Fruit fly (Drosophila melanogaster): Measurements from ENCODE around the gene Mrp4.

- no peak for TF ChIP-seq CG12605 (GFP tag; IDR thresholded peaks at IDR 0.05)
- no peak for TF ChIP-seq Ets98B (GFP tag; IDR thresholded peaks at IDR 0.05)
- TF ChIP-seq CG13204 (GFP tag; optimal IDR thresholded peaks at IDR 0.05), result no peak
These were observed 15.2 kb upstream of the Mrp4 start, which contains the start of gene CG14708 for dm6 chr3R:11553845-11554244.
